Worm (Caenorhabditis elegans) whole organism, L2 larva: ENCODE measurements around the gene str-64.

Source experiments
- egl-27 ChIP-seq: sonication (generic microtip); optimal IDR thresholded peaks from 3 replicates; lab custom pipeline; 2017; ENCODE audit warnings: missing biosample characterization, missing genetic modification reagents, missing genetic modification characterization
- nhr-77 ChIP-seq: fragments of 150-350 bp; optimal IDR thresholded peaks from 2 replicates; lab custom pipeline; 2014; ENCODE audit warnings: missing biosample characterization, missing genetic modification characterization
- unc-62 ChIP-seq: fragments of 150-350 bp; optimal IDR thresholded peaks from 2 replicates; lab custom pipeline; 2014; ENCODE audit warnings: missing biosample characterization, missing genetic modification reagents, missing genetic modification characterization
- ztf-4 ChIP-seq: fragments of 150-350 bp; optimal IDR thresholded peaks from 2 replicates; lab custom pipeline; 2014; ENCODE audit warnings: missing biosample characterization, missing genetic modification characterization

- TF ChIP-seq egl-27 (no peak), ztf-4 (tag; lab: Kevin White, UChicago) (no peak), nhr-77 (tag; lab: Kevin White, UChicago) (no peak), unc-62 (GFP tag; lab: Kevin White, UChicago) (no peak)
Observed at ce11 chrV:3256051-3256450, 27.0 kb upstream of the str-64 start, which contains the start of gene srt-63.
